Worm (Caenorhabditis elegans) whole organism, late embryonic: ENCODE results near the gene Y53F4B.62.
"Not testable (repeated sequence)": the region's sequence is repeated elsewhere in the genome, so short reads cannot be mapped to it uniquely, and the experiment has no call there.

ENCODE experiments used
- K02D7.2 ChIP-seq: sonication (generic microtip); optimal IDR thresholded peaks from 2 replicates; lab custom pipeline; 2017; ENCODE audit warnings: mild to moderate bottlenecking, missing genetic modification characterization, missing compliant biosample characterization
- ama-1 ChIP-seq: fragments of 150-350 bp; optimal IDR thresholded peaks from 2 replicates; lab custom pipeline; 2014
- ceh-19 ChIP-seq: fragments of 200-800 bp; sonication (Bioruptor generic); optimal IDR thresholded peaks from 2 replicates; lab custom pipeline; 2018; ENCODE audit warnings: mild to moderate bottlenecking, missing genetic modification characterization, missing compliant biosample characterization
- ceh-31 ChIP-seq: sonication (generic microtip); optimal IDR thresholded peaks from 2 replicates; lab custom pipeline; 2016; ENCODE audit warnings: missing genetic modification characterization, missing compliant biosample characterization
- elt-4 ChIP-seq: sonication (generic microtip); optimal IDR thresholded peaks from 2 replicates; lab custom pipeline; 2016; ENCODE audit warnings: missing genetic modification characterization, missing compliant biosample characterization
- ets-4 ChIP-seq: sonication (generic microtip); optimal IDR thresholded peaks from 2 replicates; lab custom pipeline; 2016; ENCODE audit warnings: missing genetic modification characterization, missing compliant biosample characterization
- nfya-1 ChIP-seq: sonication (generic microtip); optimal IDR thresholded peaks from 2 replicates; lab custom pipeline; 2017; ENCODE audit warnings: missing genetic modification characterization, mild to moderate bottlenecking, missing compliant biosample characterization, antibody characterized with exemption, moderate library complexity
- nhr-11 ChIP-seq: fragments of 150-350 bp; optimal IDR thresholded peaks from 2 replicates; lab custom pipeline; 2014; ENCODE audit warnings: missing biosample characterization, missing genetic modification characterization
- pat-9 ChIP-seq: fragments of 200-800 bp; sonication (Bioruptor generic); optimal IDR thresholded peaks from 2 replicates; lab custom pipeline; 2018; ENCODE audit warnings: mild to moderate bottlenecking, missing genetic modification characterization, moderate library complexity, missing compliant biosample characterization
- pha-2 ChIP-seq: sonication (generic microtip); optimal IDR thresholded peaks from 2 replicates; lab custom pipeline; 2017; ENCODE audit warnings: mild to moderate bottlenecking, missing genetic modification characterization, missing compliant biosample characterization
- pqm-1 ChIP-seq: sonication (generic microtip); optimal IDR thresholded peaks from 2 replicates; lab custom pipeline; 2016; ENCODE audit warnings: missing genetic modification characterization, missing compliant biosample characterization
- sox-4 ChIP-seq: sonication (generic microtip); optimal IDR thresholded peaks from 2 replicates; lab custom pipeline; 2017; ENCODE audit warnings: mild to moderate bottlenecking, missing genetic modification characterization, inconsistent platforms, missing compliant biosample characterization
- tbx-2 ChIP-seq: sonication (generic microtip); optimal IDR thresholded peaks from 2 replicates; lab custom pipeline; 2016; ENCODE audit warnings: missing genetic modification characterization, missing compliant biosample characterization
- unc-3 ChIP-seq, 2 experiments: fragments of 200-800 bp in 1 of 2; sonication (Bioruptor generic) in 1 of 2; sonication (generic microtip) in 1 of 2; conservative IDR thresholded peaks in 1 of 2; optimal IDR thresholded peaks in 1 of 2; 2 replicates each; pipeline versions ENCODE4 v1.3.6 to Lab custom; 2016 to 2022; ENCODE audit warnings: missing compliant biosample characterization in 2 of 2, missing genetic modification characterization in 2 of 2, missing genetic modification reagents in 1 of 2

ce11 chrII:15171816-15172215, 41.4 kb upstream of the Y53F4B.62 start, which contains the start of gene gst-39:
- not testable (repeated sequence) for TF ChIP-seq tbx-2; ama-1; K02D7.2 (tag; lab: Kevin White, UChicago); pat-9; sox-4 (tag; lab: Kevin White, UChicago); elt-4; pha-2 (tag; lab: Kevin White, UChicago); ceh-31 (tag; lab: Kevin White, UChicago); nhr-11 (tag; lab: Kevin White, UChicago); ceh-19 (GFP tag; lab: Kevin White, UChicago); pqm-1; ets-4 (tag; lab: Kevin White, UChicago); unc-3 (GFP tag; conservative IDR thresholded peaks at IDR 0.05; lab: Robert Waterston, UW); unc-3 (tag; optimal IDR thresholded peaks at IDR 0.05; lab: Kevin White, UChicago); nfya-1 (tag; lab: Kevin White, UChicago)
